Fruit fly (Drosophila melanogaster) Kc167 (cell line): ENCODE results near the gene Ipp.

Experiments used
- Myc ChIP-seq: fragments of >200 bp; optimal IDR thresholded peaks from 2 replicates; lab custom pipeline; 2017; ENCODE audit warnings: missing external identifiers
- Sin3A ChIP-seq: fragments of >200 bp; optimal IDR thresholded peaks from 2 replicates; lab custom pipeline; 2018; ENCODE audit warnings: missing external identifiers
- h ChIP-seq: fragments of >200 bp; optimal IDR thresholded peaks from 3 replicates; lab custom pipeline; 2018; ENCODE audit warnings: missing external identifiers
- psq ChIP-seq: fragments of >200 bp; optimal IDR thresholded peaks from 2 replicates; lab custom pipeline; 2017; ENCODE audit warnings: missing external identifiers
- ttk ChIP-seq: sonication (Bioruptor generic); optimal IDR thresholded peaks from 2 replicates; lab custom pipeline; 2017; ENCODE audit warnings: missing external identifiers

DNA sequence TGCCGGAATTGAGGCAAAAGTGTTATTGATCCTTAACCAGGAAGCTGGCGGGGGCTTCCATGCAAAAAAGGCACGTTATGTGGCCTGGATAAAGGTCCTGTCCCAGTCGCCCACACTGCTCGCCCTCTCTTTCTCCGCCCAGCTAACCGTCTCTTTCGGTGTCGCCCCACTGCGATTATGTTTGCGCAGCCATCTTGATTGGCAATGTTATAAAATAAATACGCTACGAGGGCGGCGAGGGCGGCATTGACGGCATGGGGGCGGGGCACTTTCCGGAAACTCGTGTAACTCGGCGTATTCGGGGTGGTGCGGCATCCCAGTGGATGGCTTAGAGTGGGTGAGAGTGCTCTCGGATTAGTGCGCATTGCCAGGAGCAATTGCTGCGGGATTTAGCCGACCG is 35.0 kb upstream of the Ipp start:
- no peak for TF ChIP-seq h (lab: Kevin White, UChicago)
- no peak for TF ChIP-seq Sin3A
- TF ChIP-seq ttk (lab: Kevin White, UChicago), result no peak
- TF ChIP-seq Myc (lab: Kevin White, UChicago), result no peak
- TF ChIP-seq psq (lab: Kevin White, UChicago), result no peak
